2 fruit fly cellular contexts compared by ENCODE assay signal in the genomic region with DNA sequence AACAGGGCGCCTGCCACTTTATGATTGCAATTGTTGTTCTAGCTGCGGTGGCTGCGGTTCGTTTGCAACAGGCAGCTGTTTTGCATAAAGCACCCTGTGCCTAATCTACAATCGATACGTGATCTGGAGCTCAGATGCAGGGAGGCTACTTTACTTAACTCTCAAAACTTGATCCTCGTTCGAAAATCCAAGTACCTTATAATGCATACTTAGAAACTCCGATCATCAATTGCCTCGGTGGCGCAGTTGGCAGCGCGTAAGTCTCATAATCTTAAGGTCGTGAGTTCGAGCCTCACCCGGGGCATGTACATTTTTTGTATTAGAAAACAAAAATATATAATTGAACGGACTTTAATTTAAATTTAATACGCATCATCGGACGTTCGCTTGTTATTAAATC.
TF ChIP-seq lines count a peak whose summit lies in the region.

No protein-coding gene starts in this region.

- TF ChIP-seq CTCF in whole organism, embryonic (GFP tag; optimal IDR thresholded peaks at IDR 0.05; lab: Kevin White, UChicago): no peak

TF ChIP-seq in whole organism, embryonic, 481 proteins besides CTCF, POLR2A, EP300 and RAD21:
- TF ChIP-seq CG6272 (GFP tag; IDR thresholded peaks at IDR 0.05; lab: Robert Waterston, UW) (0 out of 2 replicates have a peak, but pooled peaks have one; percentile 24), CG13424 (tag; optimal IDR thresholded peaks at IDR 0.05; lab: Kevin White, UChicago) (no peak), amos (GFP tag; IDR thresholded peaks at IDR 0.05; lab: Robert Waterston, UW; ENCODE audit: partially characterized antibody) (peak; percentile 18; the same call in 1 of the 2 replicates), fd3F (GFP tag; optimal IDR thresholded peaks at IDR 0.05; lab: Kevin White, UChicago) (no peak), CG6654 (GFP tag; optimal IDR thresholded peaks at IDR 0.05; lab: Kevin White, UChicago) (no peak), Xrp1 (GFP tag; IDR thresholded peaks at IDR 0.05; lab: Robert Waterston, UW) (no peak), gsb (GFP tag; IDR thresholded peaks at IDR 0.05; lab: Robert Waterston, UW) (no peak), CG16779 (GFP tag; IDR thresholded peaks at IDR 0.05; lab: Robert Waterston, UW) (no peak), Bdp1 (GFP tag; optimal IDR thresholded peaks at IDR 0.05; lab: Kevin White, UChicago) (peak; percentile 64), CG2199 (GFP tag; IDR thresholded peaks at IDR 0.05; lab: Robert Waterston, UW) (no peak), CG32767 (GFP tag; IDR thresholded peaks at IDR 0.05; lab: Robert Waterston, UW) (no peak), sima (GFP tag; optimal IDR thresholded peaks at IDR 0.05; lab: Kevin White, UChicago) (no peak), CG12219 (GFP tag; optimal IDR thresholded peaks at IDR 0.05; lab: Kevin White, UChicago) (no peak), HLH54F (GFP tag; optimal IDR thresholded peaks at IDR 0.05; lab: Kevin White, UChicago) (no peak), az2 (GFP tag; optimal IDR thresholded peaks at IDR 0.05; lab: Kevin White, UChicago) (no peak), B-H2 (GFP tag; optimal IDR thresholded peaks at IDR 0.05; lab: Kevin White, UChicago) (no peak), Antp (GFP tag; optimal IDR thresholded peaks at IDR 0.05; lab: Kevin White, UChicago) (no peak), MBD-R2 (GFP tag; IDR thresholded peaks at IDR 0.05; lab: Robert Waterston, UW) (no peak), Gsc (GFP tag; IDR thresholded peaks at IDR 0.05; lab: Robert Waterston, UW) (0 out of 2 replicates have a peak, but pooled peaks have one; percentile 5), CG6254 (GFP tag; optimal IDR thresholded peaks at IDR 0.05; lab: Kevin White, UChicago) (peak; percentile 78), dysf (GFP tag; IDR thresholded peaks at IDR 0.05; lab: Robert Waterston, UW) (no peak)

TF ChIP-seq in whole organism, prepupa, 60 proteins besides CTCF, POLR2A, EP300 and RAD21:
- no peak for TF ChIP-seq CG7368 (GFP tag; optimal IDR thresholded peaks at IDR 0.05; lab: Kevin White, UChicago)
- TF ChIP-seq Ets21C (GFP tag; optimal IDR thresholded peaks at IDR 0.05; lab: Kevin White, UChicago): no peak
- TF ChIP-seq CG9139 (GFP tag; optimal IDR thresholded peaks at IDR 0.05; lab: Kevin White, UChicago): no peak
- no peak for TF ChIP-seq CG8632 (GFP tag; optimal IDR thresholded peaks at IDR 0.05; lab: Kevin White, UChicago)
- no peak for TF ChIP-seq pdm3 (GFP tag; optimal IDR thresholded peaks at IDR 0.05; lab: Kevin White, UChicago)
- no peak for TF ChIP-seq CG6163 (GFP tag; IDR thresholded peaks at IDR 0.05; lab: Robert Waterston, UW)
- TF ChIP-seq svp (GFP tag; lab: Kevin White, UChicago): peak; percentile 69
- peak; percentile 11 for TF ChIP-seq Eip78C (GFP tag; lab: Kevin White, UChicago)
- TF ChIP-seq net (GFP tag; optimal IDR thresholded peaks at IDR 0.05; lab: Kevin White, UChicago): no peak
